Worm (Caenorhabditis elegans): ENCODE data around the gene T20D4.3.

- TF ChIP-seq drap-1 (GFP tag; optimal IDR thresholded peaks at IDR 0.05) (no peak), ces-1 (GFP tag; optimal IDR thresholded peaks at IDR 0.05) (no peak), nhr-237 (tag; optimal IDR thresholded peaks at IDR 0.05) (no peak), nhr-76 (tag; optimal IDR thresholded peaks at IDR 0.05) (no peak), nhr-28 (tag; optimal IDR thresholded peaks at IDR 0.05) (no peak)
These were observed 45.5 kb downstream of the T20D4.3 start, which contains the start of gene slc-28.1 for ce11 chrV:3463514-3463913.
